Worm (Caenorhabditis elegans) whole organism, mixed stage, embryonic: Measurements from ENCODE around the gene B0212.3.

Experiments
- blmp-1 ChIP-seq: fragments of 150-350 bp; optimal IDR thresholded peaks from 2 replicates; lab custom pipeline; 2014; ENCODE audit warnings: missing biosample characterization, missing genetic modification characterization
- ces-1 ChIP-seq: fragments of 150-350 bp; optimal IDR thresholded peaks from 2 replicates; lab custom pipeline; 2014; ENCODE audit warnings: missing biosample characterization, missing genetic modification reagents, missing genetic modification characterization
- lin-32 ChIP-seq: fragments of 200-800 bp; sonication (Bioruptor generic); optimal IDR thresholded peaks from 2 replicates; lab custom pipeline; 2018; ENCODE audit warnings: mild to moderate bottlenecking, missing genetic modification characterization, missing compliant biosample characterization
- lsy-2 ChIP-seq: fragments of 150-350 bp; optimal IDR thresholded peaks from 2 replicates; lab custom pipeline; 2014; ENCODE audit warnings: missing biosample characterization, missing genetic modification characterization
- mep-1 ChIP-seq: fragments of 150-350 bp; optimal IDR thresholded peaks from 2 replicates; lab custom pipeline; 2017; ENCODE audit warnings: missing biosample characterization, missing genetic modification reagents, missing genetic modification characterization, inconsistent platforms
- pha-4 ChIP-seq: fragments of 150-350 bp; optimal IDR thresholded peaks from 2 replicates; lab custom pipeline; 2018; ENCODE audit warnings: missing biosample characterization, missing genetic modification reagents, missing genetic modification characterization
- snpc-4 ChIP-seq: fragments of 150-350 bp; optimal IDR thresholded peaks from 2 replicates; lab custom pipeline; 2014; ENCODE audit warnings: missing biosample characterization, missing genetic modification characterization
- unc-62 ChIP-seq: fragments of 150-350 bp; optimal IDR thresholded peaks from 2 replicates; lab custom pipeline; 2014; ENCODE audit warnings: missing biosample characterization, missing genetic modification reagents, missing genetic modification characterization

DNA sequence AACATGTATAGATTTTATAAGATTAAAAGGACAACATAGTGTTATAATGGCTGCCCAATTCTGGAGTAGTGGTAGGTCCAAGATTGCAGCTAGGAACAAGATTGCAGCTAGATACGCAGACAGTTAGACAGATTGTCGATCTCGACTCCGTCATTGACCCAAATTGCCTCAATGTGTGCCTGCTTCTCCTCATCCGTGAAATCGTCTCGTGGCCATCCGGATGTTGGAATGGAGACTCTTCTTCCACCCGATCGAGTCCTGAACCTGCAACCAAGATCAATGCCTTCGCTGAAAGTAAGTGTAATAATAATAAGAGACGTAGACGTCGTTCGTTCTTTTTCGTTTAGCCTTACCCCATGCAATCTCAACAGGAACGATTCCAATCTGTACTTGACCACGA lies 38.7 kb downstream of the B0212.3 start:
- TF ChIP-seq snpc-4 (tag; lab: Kevin White, UChicago) = no peak
- TF ChIP-seq lsy-2 (tag; lab: Kevin White, UChicago) = no peak
- no peak for TF ChIP-seq pha-4 (tag; lab: Kevin White, UChicago)
- TF ChIP-seq mep-1 (tag; lab: Kevin White, UChicago) = no peak
- no peak for TF ChIP-seq lin-32 (GFP tag; lab: Kevin White, UChicago)
- no peak for TF ChIP-seq unc-62 (GFP tag; lab: Kevin White, UChicago)
- no peak for TF ChIP-seq blmp-1 (tag; lab: Kevin White, UChicago)
- TF ChIP-seq ces-1 (GFP tag; lab: Kevin White, UChicago) = no peak
